Fruit fly (Drosophila melanogaster) whole organism, prepupa: ENCODE data around the gene Eaat1.

Source experiments
- Gug ChIP-seq: fragments of 200-800 bp; sonication (Bioruptor generic); IDR thresholded peaks from 2 replicates; pipeline ENCODE4 v1.3.6; 2022; ENCODE audit warnings: missing biosample characterization, missing genetic modification characterization
- eg ChIP-seq: fragments of 200-800 bp; sonication (Bioruptor generic); IDR thresholded peaks from 3 replicates; pipeline ENCODE4 v1.3.6; 2022; ENCODE audit warnings: missing biosample characterization, missing genetic modification characterization

DNA sequence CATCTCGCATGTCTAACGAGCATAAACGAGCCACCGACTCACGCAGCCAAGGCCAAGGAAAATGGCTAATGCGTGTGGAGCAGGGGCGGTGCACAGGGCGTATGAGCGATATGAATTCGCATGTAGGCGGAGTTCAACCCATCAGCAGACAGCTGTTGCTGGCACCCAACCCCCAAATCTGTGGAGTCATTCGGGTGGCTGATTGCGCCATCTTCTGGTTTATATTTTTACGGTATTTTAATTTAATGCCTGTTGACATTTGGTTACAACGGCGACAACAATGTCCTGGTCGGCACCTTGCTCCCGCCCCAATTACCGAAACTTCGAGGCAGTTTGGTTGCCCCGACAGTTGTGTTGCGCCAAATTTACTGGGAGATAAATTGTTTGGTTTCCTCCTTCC is 12.3 kb upstream of the Eaat1 start:
- TF ChIP-seq eg (GFP tag; lab: Robert Waterston, UW) (no peak), Gug (no peak)
